Worm (Caenorhabditis elegans) whole organism, L4 larva: ENCODE measurements around the gene T10D4.11.

Source experiments
- ceh-82 ChIP-seq: sonication (generic microtip); optimal IDR thresholded peaks from 2 replicates; lab custom pipeline; 2017; ENCODE audit warnings: missing biosample characterization, missing genetic modification characterization
- daf-8 ChIP-seq: fragments of 200-800 bp; sonication (Bioruptor generic); IDR thresholded peaks from 2 replicates; pipeline ENCODE4 v1.3.6; 2022; ENCODE audit warnings: missing genetic modification characterization, missing compliant biosample characterization
- duxl-1 ChIP-seq: sonication (generic microtip); optimal IDR thresholded peaks from 2 replicates; lab custom pipeline; 2016; ENCODE audit warnings: mild to moderate bottlenecking, missing genetic modification characterization, moderate library complexity, missing compliant biosample characterization; ENCODE audit not compliant: poor library complexity
- egl-27 ChIP-seq: sonication (generic microtip); optimal IDR thresholded peaks from 3 replicates; lab custom pipeline; 2017; ENCODE audit warnings: missing biosample characterization, missing genetic modification reagents, missing genetic modification characterization
- egl-43 ChIP-seq: fragments of 200-800 bp; sonication (Bioruptor generic); IDR thresholded peaks from 2 replicates; pipeline ENCODE4 v1.3.6; 2022; ENCODE audit warnings: missing genetic modification reagents, missing genetic modification characterization, missing compliant biosample characterization
- mes-2 ChIP-seq: sonication (generic microtip); optimal IDR thresholded peaks from 2 replicates; lab custom pipeline; 2016; ENCODE audit warnings: missing genotype, mild to moderate bottlenecking, missing genetic modification characterization, missing compliant biosample characterization; ENCODE audit not compliant: poor library complexity, severe bottlenecking
- nhr-76 ChIP-seq: fragments of 150-350 bp; optimal IDR thresholded peaks from 2 replicates; lab custom pipeline; 2014; ENCODE audit warnings: missing biosample characterization, missing genetic modification characterization
- set-16 ChIP-seq: fragments of 200-800 bp; sonication (Bioruptor generic); IDR thresholded peaks from 2 replicates; pipeline ENCODE4 v1.3.6; 2022; ENCODE audit warnings: missing genetic modification reagents, missing genetic modification characterization, missing compliant biosample characterization
- skn-1 ChIP-seq: fragments of 150-350 bp; optimal IDR thresholded peaks from 2 replicates; lab custom pipeline; 2014; ENCODE audit warnings: missing biosample characterization, missing genetic modification characterization
- unc-62 ChIP-seq, 3 experiments: fragments of 150-350 bp in 1 of 3; sonication (generic microtip); optimal IDR thresholded peaks in 2 of 3; peaks in 1 of 3; 1 replicate in 1 of 3; 2 replicates in 2 of 3; lab custom pipeline; 2014 to 2017; ENCODE audit warnings: missing biosample characterization in 3 of 3, missing genetic modification characterization in 3 of 3, missing genetic modification reagents in 3 of 3, missing genotype in 1 of 3
- ztf-11 ChIP-seq: fragments of 150-350 bp; optimal IDR thresholded peaks from 2 replicates; lab custom pipeline; 2014; ENCODE audit warnings: missing biosample characterization, missing genetic modification characterization

DNA sequence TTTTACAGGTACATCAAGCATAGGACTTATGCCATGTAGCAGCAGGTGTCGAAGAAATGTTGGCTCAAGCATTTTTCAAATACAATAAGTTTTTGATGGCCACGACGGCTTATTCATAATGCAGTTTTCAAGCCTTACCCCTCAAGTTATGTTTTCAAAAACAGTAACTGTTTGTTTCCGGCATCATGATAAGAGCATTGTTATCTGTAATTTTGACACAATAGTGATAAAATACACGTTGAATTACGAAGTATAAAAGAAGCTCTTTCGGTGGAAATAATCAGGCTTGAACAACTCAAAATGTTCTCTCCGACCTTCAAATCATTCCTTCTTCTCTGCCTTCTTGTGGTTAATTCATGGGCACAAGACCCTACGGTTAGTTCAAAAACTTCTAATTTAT lies 47.4 kb downstream of the T10D4.11 start, which contains the start of gene clec-121:
- TF ChIP-seq ceh-82 (tag; lab: Kevin White, UChicago) (no peak), daf-8 (no peak), skn-1 (tag; lab: Kevin White, UChicago) (no peak), egl-43 (GFP tag; lab: Robert Waterston, UW) (no peak), set-16 (GFP tag; lab: Robert Waterston, UW) (no peak), egl-27 (tag; lab: Kevin White, UChicago) (no peak), ztf-11 (tag; lab: Kevin White, UChicago) (no peak), nhr-76 (tag; lab: Kevin White, UChicago) (no peak), mes-2 (no peak), duxl-1 (tag; lab: Kevin White, UChicago) (no peak), unc-62 (GFP tag; optimal IDR thresholded peaks at IDR 0.05 in 1 of 2; lab: Kevin White, UChicago) (no peak), unc-62 (tag; optimal IDR thresholded peaks at IDR 0.05; lab: Kevin White, UChicago) (no peak)
